Worm (Caenorhabditis elegans): ENCODE data around the gene cpi-2.
"Not testable (repeated sequence)": the region's sequence is repeated elsewhere in the genome, so short reads cannot be mapped to it uniquely, and the experiment has no call there.

Gene cpi-2

ce11 chrV:6069968-6070367 is 26.1 kb downstream of the cpi-2 start, which contains the start of gene fbxa-214:
fbxa-214 (minus strand) TSS chrV:6070068.
- not testable (repeated sequence) for TF ChIP-seq ZK546.5 (tag; optimal IDR thresholded peaks at IDR 0.05); ztf-11 (tag; optimal IDR thresholded peaks at IDR 0.05); lin-13 (GFP tag; optimal IDR thresholded peaks at IDR 0.05)

Measured in whole organism, L2 larva.